Fruit fly (Drosophila melanogaster) S2 (cell line): ENCODE data around the gene Ku80.

Experiments used
- CG8478 ChIP-seq: fragments of >200 bp; optimal IDR thresholded peaks from 2 replicates; lab custom pipeline; 2018
- CTCF ChIP-seq, 2 experiments: fragments of >200 bp; optimal IDR thresholded peaks; 2 replicates each; lab custom pipeline; 2018

DNA sequence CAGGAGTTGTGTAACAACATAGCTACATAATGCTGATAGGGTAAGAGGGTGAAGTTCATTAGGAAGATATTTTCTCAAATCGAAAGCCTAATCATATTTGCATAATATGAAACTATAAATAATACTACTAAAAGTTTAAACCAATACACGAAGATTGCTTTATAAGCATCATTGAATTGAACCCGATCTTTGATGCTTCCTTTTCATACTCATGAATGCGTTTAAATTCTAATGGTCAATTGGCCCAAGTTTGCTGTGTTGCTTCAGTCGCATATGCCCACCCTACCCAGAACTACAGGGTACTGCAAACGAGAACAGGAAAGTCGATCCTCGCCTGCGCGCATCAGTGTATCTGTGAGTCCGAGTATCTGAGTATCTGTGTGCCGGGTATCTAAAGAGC lies 27.4 kb downstream of the Ku80 start:
- TF ChIP-seq CTCF (optimal IDR thresholded peaks at IDR 0.05; lab: Kevin White, UChicago) (no peak), CG8478 (lab: Kevin White, UChicago) (no peak)
